Fruit fly (Drosophila melanogaster) whole organism, wandering third instar larva: Measurements from ENCODE around the gene Diap1.

Experiments used
- Abd-B ChIP-seq: fragments of >200 bp; optimal IDR thresholded peaks from 2 replicates; lab custom pipeline; 2017; ENCODE audit warnings: missing biosample characterization, missing genetic modification characterization
- CG32264 ChIP-seq: fragments of 200-800 bp; sonication (Bioruptor generic); optimal IDR thresholded peaks from 2 replicates; lab custom pipeline; 2016; ENCODE audit warnings: missing biosample characterization, missing genetic modification characterization
- OdsH ChIP-seq: fragments of 200-800 bp; sonication (Bioruptor generic); optimal IDR thresholded peaks from 2 replicates; lab custom pipeline; 2016; ENCODE audit warnings: missing biosample characterization, mild to moderate bottlenecking, missing genetic modification characterization
- dmrt93B ChIP-seq: fragments of 200-800 bp; sonication (Bioruptor generic); optimal IDR thresholded peaks from 2 replicates; lab custom pipeline; 2018; ENCODE audit warnings: missing biosample characterization, mild to moderate bottlenecking, missing genetic modification characterization
- jim ChIP-seq: fragments of 175-275, 200-325 bp; sonication (Bioruptor generic); optimal IDR thresholded peaks from 2 replicates; lab custom pipeline; 2016; ENCODE audit warnings: missing biosample characterization, mild to moderate bottlenecking, missing genetic modification characterization
- pan ChIP-seq: fragments of >200 bp; optimal IDR thresholded peaks from 2 replicates; lab custom pipeline; 2017
- psq ChIP-seq: fragments of 200-800 bp; sonication (Bioruptor generic); optimal IDR thresholded peaks from 3 replicates; lab custom pipeline; 2017; ENCODE audit warnings: missing biosample characterization, mild to moderate bottlenecking, missing genetic modification characterization, moderate library complexity
- sage ChIP-seq: fragments of 200-800 bp; sonication (Bioruptor generic); optimal IDR thresholded peaks from 2 replicates; lab custom pipeline; 2016; ENCODE audit warnings: missing biosample characterization, mild to moderate bottlenecking, missing genetic modification characterization
- usp ChIP-seq: fragments of >200 bp; optimal IDR thresholded peaks from 2 replicates; lab custom pipeline; 2017; ENCODE audit warnings: missing biosample characterization, missing genetic modification characterization

- TF ChIP-seq usp (GFP tag; lab: Kevin White, UChicago), result no peak
- TF ChIP-seq pan (lab: Kevin White, UChicago), result no peak
- TF ChIP-seq Abd-B (GFP tag; lab: Kevin White, UChicago), result no peak
- no peak for TF ChIP-seq jim (GFP tag; lab: Kevin White, UChicago)
- no peak for TF ChIP-seq sage (GFP tag; lab: Kevin White, UChicago)
- TF ChIP-seq OdsH (GFP tag; lab: Kevin White, UChicago), result no peak
- TF ChIP-seq CG32264, result no peak
- TF ChIP-seq psq, result no peak
- TF ChIP-seq dmrt93B (GFP tag; lab: Kevin White, UChicago), result no peak
These were observed 8.8 kb downstream of the Diap1 start for dm6 chr3L:16042080-16042344.
